Fruit fly (Drosophila melanogaster) whole organism, prepupa: ENCODE data around the gene CG5104.
A peak's percentile ranks its signal among the peaks of the same experiment; 100 is the strongest.

ENCODE experiments used
- Blimp-1 ChIP-seq: fragments of 200-800 bp; sonication (Bioruptor generic); optimal IDR thresholded peaks from 3 replicates; lab custom pipeline; 2017; ENCODE audit warnings: missing biosample characterization, missing genetic modification characterization, mild to moderate bottlenecking, moderate library complexity, missing genetic modification reagents
- CG10631 ChIP-seq: fragments of 200-800 bp; sonication (Bioruptor generic); optimal IDR thresholded peaks from 2 replicates; lab custom pipeline; 2016; ENCODE audit warnings: missing biosample characterization, missing genetic modification characterization
- CG10669 ChIP-seq: fragments of 200-800 bp; sonication (Bioruptor generic); optimal IDR thresholded peaks from 3 replicates; lab custom pipeline; 2018; ENCODE audit warnings: missing biosample characterization, mild to moderate bottlenecking, missing genetic modification characterization, moderate library complexity
- CG11294 ChIP-seq: fragments of 200-800 bp; sonication (Bioruptor generic); IDR thresholded peaks from 2 replicates; pipeline ENCODE4 v1.3.6; 2022; ENCODE audit warnings: missing biosample characterization, missing genetic modification characterization
- CG11762 ChIP-seq: fragments of 200-800 bp; sonication (Bioruptor generic); optimal IDR thresholded peaks from 3 replicates; lab custom pipeline; 2016; ENCODE audit warnings: missing biosample characterization, missing genetic modification characterization; ENCODE audit not compliant: insufficient read depth
- CG11902 ChIP-seq: fragments of 200-800 bp; sonication (Bioruptor generic); optimal IDR thresholded peaks from 3 replicates; lab custom pipeline; 2016; ENCODE audit warnings: missing biosample characterization, missing genetic modification characterization
- CG1621 ChIP-seq: fragments of 200-800 bp; sonication (Bioruptor generic); optimal IDR thresholded peaks from 3 replicates; lab custom pipeline; 2018; ENCODE audit warnings: missing biosample characterization, mild to moderate bottlenecking, missing genetic modification characterization
- CG16779 ChIP-seq: fragments of 200-800 bp; sonication (Bioruptor generic); optimal IDR thresholded peaks from 3 replicates; lab custom pipeline; 2017; ENCODE audit warnings: missing biosample characterization, mild to moderate bottlenecking, missing genetic modification characterization
- CG3032 ChIP-seq: fragments of 200-800 bp; optimal IDR thresholded peaks from 2 replicates; lab custom pipeline; 2019; ENCODE audit warnings: missing biosample characterization, mild to moderate bottlenecking, missing genetic modification characterization, moderate library complexity
- CG32006 ChIP-seq: fragments of 200-800 bp; sonication (Bioruptor generic); optimal IDR thresholded peaks from 3 replicates; lab custom pipeline; 2017; ENCODE audit warnings: missing biosample characterization, mild to moderate bottlenecking, missing genetic modification characterization
- CG3919 ChIP-seq: fragments of 200-800 bp; sonication (Bioruptor generic); optimal IDR thresholded peaks from 3 replicates; lab custom pipeline; 2016; ENCODE audit warnings: missing biosample characterization, missing genetic modification characterization
- CG4318 ChIP-seq: fragments of 200-800 bp; sonication (Bioruptor generic); optimal IDR thresholded peaks from 3 replicates; lab custom pipeline; 2017; ENCODE audit warnings: missing biosample characterization, mild to moderate bottlenecking, missing genetic modification characterization
- CG6163 ChIP-seq: fragments of 200-800 bp; sonication (Bioruptor generic); IDR thresholded peaks from 3 replicates; pipeline ENCODE4 v1.3.6; 2022; ENCODE audit warnings: missing biosample characterization, missing genetic modification characterization
- CG6276 ChIP-seq: fragments of 200-800 bp; sonication (Bioruptor generic); optimal IDR thresholded peaks from 2 replicates; lab custom pipeline; 2017; ENCODE audit warnings: missing biosample characterization, mild to moderate bottlenecking, missing genetic modification characterization
- CG6792 ChIP-seq: fragments of 200-800 bp; sonication (Bioruptor generic); optimal IDR thresholded peaks from 3 replicates; lab custom pipeline; 2016; ENCODE audit warnings: missing biosample characterization, missing genetic modification characterization
- CG6808 ChIP-seq: fragments of 200-800 bp; sonication (Bioruptor generic); optimal IDR thresholded peaks from 3 replicates; lab custom pipeline; 2017; ENCODE audit warnings: missing biosample characterization, missing genetic modification characterization, mild to moderate bottlenecking, moderate library complexity, missing genetic modification reagents
- CG8119 ChIP-seq: fragments of 200-800 bp; sonication (Bioruptor generic); IDR thresholded peaks from 3 replicates; pipeline ENCODE4 v1.3.6; 2022; ENCODE audit warnings: missing biosample characterization, missing genetic modification characterization
- CG8319 ChIP-seq: fragments of 200-800 bp; sonication (Bioruptor generic); optimal IDR thresholded peaks from 3 replicates; lab custom pipeline; 2016; ENCODE audit warnings: missing biosample characterization, missing genetic modification characterization
- CG8632 ChIP-seq: fragments of 200-800 bp; sonication (Bioruptor generic); optimal IDR thresholded peaks from 3 replicates; lab custom pipeline; 2016; ENCODE audit warnings: missing biosample characterization, missing genetic modification characterization
- CG9139 ChIP-seq: fragments of 200-800 bp; sonication (Bioruptor generic); optimal IDR thresholded peaks from 3 replicates; lab custom pipeline; 2017; ENCODE audit warnings: missing biosample characterization, mild to moderate bottlenecking, missing genetic modification characterization
- Eip75B ChIP-seq: fragments of 200-800 bp; sonication (Bioruptor generic); optimal IDR thresholded peaks from 3 replicates; lab custom pipeline; 2016; ENCODE audit warnings: missing biosample characterization, missing genetic modification characterization
- Eip78C ChIP-seq: fragments of 200-800 bp; sonication (Bioruptor generic); peaks from one replicate; lab custom pipeline; 2016; ENCODE audit warnings: missing biosample characterization, missing genetic modification characterization
- Eip93F ChIP-seq: fragments of 200-800 bp; sonication (Bioruptor generic); optimal IDR thresholded peaks from 2 replicates; lab custom pipeline; 2016; ENCODE audit warnings: missing biosample characterization, mild to moderate bottlenecking, missing genetic modification characterization
- Ets21C ChIP-seq: fragments of 200-800 bp; sonication (Bioruptor generic); optimal IDR thresholded peaks from 3 replicates; lab custom pipeline; 2016; ENCODE audit warnings: missing biosample characterization, missing genetic modification characterization
- Gug ChIP-seq: fragments of 200-800 bp; sonication (Bioruptor generic); IDR thresholded peaks from 2 replicates; pipeline ENCODE4 v1.3.6; 2022; ENCODE audit warnings: missing biosample characterization, missing genetic modification characterization
- Hr39 ChIP-seq: fragments of 200-800 bp; sonication (Bioruptor generic); optimal IDR thresholded peaks from 2 replicates; lab custom pipeline; 2016; ENCODE audit warnings: missing biosample characterization, missing genetic modification characterization
- Hr4 ChIP-seq: fragments of 200-800 bp; sonication (Bioruptor generic); optimal IDR thresholded peaks from 3 replicates; lab custom pipeline; 2016; ENCODE audit warnings: missing biosample characterization, missing genetic modification characterization
- Lpt ChIP-seq: fragments of 200-800 bp; sonication (Bioruptor generic); optimal IDR thresholded peaks from 3 replicates; lab custom pipeline; 2016; ENCODE audit warnings: missing biosample characterization, missing genetic modification characterization
- Met ChIP-seq: fragments of 200-800 bp; sonication (Bioruptor generic); optimal IDR thresholded peaks from 3 replicates; lab custom pipeline; 2016; ENCODE audit warnings: missing biosample characterization, missing genetic modification characterization
- OdsH ChIP-seq: fragments of 200-800 bp; sonication (Bioruptor generic); optimal IDR thresholded peaks from 3 replicates; lab custom pipeline; 2016; ENCODE audit warnings: missing biosample characterization, missing genetic modification characterization
- Smox ChIP-seq: fragments of 200-800 bp; sonication (Bioruptor generic); optimal IDR thresholded peaks from 3 replicates; lab custom pipeline; 2016; ENCODE audit warnings: missing biosample characterization, missing genetic modification characterization
- achi ChIP-seq: fragments of 200-800 bp; sonication (Bioruptor generic); optimal IDR thresholded peaks from 3 replicates; lab custom pipeline; 2016; ENCODE audit warnings: missing biosample characterization, missing genetic modification characterization
- acj6 ChIP-seq: fragments of 200-800 bp; sonication (Bioruptor generic); optimal IDR thresholded peaks from 3 replicates; lab custom pipeline; 2016; ENCODE audit warnings: missing biosample characterization, missing genetic modification characterization
- cyc ChIP-seq: fragments of 200-800 bp; sonication (Bioruptor generic); optimal IDR thresholded peaks from 3 replicates; lab custom pipeline; 2016; ENCODE audit warnings: missing biosample characterization, missing genetic modification characterization
- dac ChIP-seq: fragments of 200-800 bp; sonication (Bioruptor generic); optimal IDR thresholded peaks from 2 replicates; lab custom pipeline; 2017; ENCODE audit warnings: missing biosample characterization, mild to moderate bottlenecking, missing genetic modification characterization
- dsx ChIP-seq: fragments of 200-800 bp; optimal IDR thresholded peaks from 3 replicates; lab custom pipeline; 2019; ENCODE audit warnings: missing biosample characterization, mild to moderate bottlenecking, missing genetic modification characterization, moderate library complexity; ENCODE audit not compliant: poor library complexity, severe bottlenecking
- esn ChIP-seq: fragments of 200-800 bp; sonication (Bioruptor generic); optimal IDR thresholded peaks from 2 replicates; lab custom pipeline; 2016; ENCODE audit warnings: missing biosample characterization, mild to moderate bottlenecking, missing genetic modification characterization, moderate library complexity
- fd59A ChIP-seq: fragments of 200-800 bp; sonication (Bioruptor generic); optimal IDR thresholded peaks from 2 replicates; lab custom pipeline; 2017; ENCODE audit warnings: missing biosample characterization, mild to moderate bottlenecking, missing genetic modification characterization, missing genetic modification reagents
- fd85E ChIP-seq: fragments of 200-800 bp; sonication (Bioruptor generic); optimal IDR thresholded peaks from 3 replicates; lab custom pipeline; 2016; ENCODE audit warnings: missing biosample characterization, missing genetic modification characterization
- fkh ChIP-seq: fragments of 200-800 bp; sonication (Bioruptor generic); optimal IDR thresholded peaks from 3 replicates; lab custom pipeline; 2017; ENCODE audit warnings: missing biosample characterization, mild to moderate bottlenecking, missing genetic modification characterization, moderate library complexity
- lz ChIP-seq: fragments of 200-800 bp; sonication (Bioruptor generic); optimal IDR thresholded peaks from 3 replicates; lab custom pipeline; 2016; ENCODE audit warnings: missing biosample characterization, missing genetic modification characterization
- net ChIP-seq: fragments of 200-800 bp; sonication (Bioruptor generic); optimal IDR thresholded peaks from 3 replicates; lab custom pipeline; 2016; ENCODE audit warnings: missing biosample characterization, missing genetic modification characterization
- pdm3 ChIP-seq: fragments of 200-800 bp; sonication (Bioruptor generic); optimal IDR thresholded peaks from 3 replicates; lab custom pipeline; 2016; ENCODE audit warnings: missing biosample characterization, missing genetic modification characterization
- ss ChIP-seq, 2 experiments: fragments of 200-800 bp; sonication (Bioruptor generic); optimal IDR thresholded peaks; 2 replicates in 1 of 2; 3 replicates in 1 of 2; lab custom pipeline; 2017 to 2018; ENCODE audit warnings: mild to moderate bottlenecking in 2 of 2, missing biosample characterization in 2 of 2, missing genetic modification characterization in 2 of 2, moderate library complexity in 1 of 2
- svp ChIP-seq: fragments of 200-800 bp; sonication (Bioruptor generic); peaks from one replicate; lab custom pipeline; 2016; ENCODE audit warnings: missing biosample characterization, missing genetic modification characterization
- topi ChIP-seq: fragments of 200-800 bp; sonication (Bioruptor generic); optimal IDR thresholded peaks from 3 replicates; lab custom pipeline; 2016; ENCODE audit warnings: missing biosample characterization, missing genetic modification characterization
- vri ChIP-seq: fragments of 200-800 bp; sonication (Bioruptor generic); optimal IDR thresholded peaks from 3 replicates; lab custom pipeline; 2016; ENCODE audit warnings: missing biosample characterization, mild to moderate bottlenecking, missing genetic modification characterization

CG5104 gene

dm6 chr3L:20493417-20494261 is 27.2 kb upstream of the CG5104 start (continued):
- TF ChIP-seq Eip93F (GFP tag; lab: Kevin White, UChicago) (peak; percentile 61), CG11762 (GFP tag; lab: Kevin White, UChicago) (peak; percentile 79), vri (GFP tag; lab: Kevin White, UChicago) (peak; percentile 86), CG3032 (peak; percentile 86), CG10669 (GFP tag; lab: Kevin White, UChicago) (peak; percentile 83), dsx (GFP tag; lab: Kevin White, UChicago) (peak; percentile 87), CG3919 (GFP tag; lab: Kevin White, UChicago) (peak; percentile 91), Hr4 (GFP tag; lab: Kevin White, UChicago) (peak; percentile 93), fd59A (GFP tag; lab: Kevin White, UChicago) (peak; percentile 66), Lpt (GFP tag; lab: Kevin White, UChicago) (peak; percentile 74), CG32006 (GFP tag; lab: Kevin White, UChicago) (peak; percentile 90), Met (GFP tag; lab: Kevin White, UChicago) (peak; percentile 94), esn (GFP tag; lab: Kevin White, UChicago) (peak; percentile 96), CG8119 (GFP tag; lab: Robert Waterston, UW) (peak; percentile 95)

DNA sequence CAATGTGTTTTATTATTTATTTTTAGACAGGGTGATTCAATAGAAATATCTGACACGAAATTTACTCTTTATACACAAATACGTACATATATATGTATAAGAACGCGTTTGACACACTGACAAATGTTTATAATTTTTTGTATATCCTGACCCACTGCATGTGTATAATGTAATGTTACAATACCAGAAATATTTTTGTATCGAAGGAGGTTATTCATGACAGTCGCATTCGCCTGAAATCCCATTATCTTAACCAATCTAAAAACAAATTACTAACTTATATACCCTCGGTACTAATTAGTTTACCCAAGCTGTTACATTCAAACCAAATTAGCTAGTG is 26.6 kb upstream of the CG5104 start:
- no peak for TF ChIP-seq CG6792 (GFP tag; lab: Kevin White, UChicago)
- TF ChIP-seq net (GFP tag; lab: Kevin White, UChicago) = no peak
- no peak for TF ChIP-seq CG8119 (GFP tag; lab: Robert Waterston, UW)
- no peak for TF ChIP-seq topi
- no peak for TF ChIP-seq Smox (GFP tag; lab: Kevin White, UChicago)
- no peak for TF ChIP-seq dac (GFP tag; lab: Kevin White, UChicago)
- peak; percentile 52 for TF ChIP-seq Eip78C (GFP tag; lab: Kevin White, UChicago)
- no peak for TF ChIP-seq Eip75B
- TF ChIP-seq Blimp-1 (GFP tag; lab: Kevin White, UChicago) = no peak
- peak; percentile 28 for TF ChIP-seq OdsH (GFP tag; lab: Kevin White, UChicago)
- TF ChIP-seq achi (GFP tag; lab: Kevin White, UChicago) = peak; percentile 1
- TF ChIP-seq dsx (GFP tag; lab: Kevin White, UChicago) = no peak
- TF ChIP-seq CG6163 (GFP tag; lab: Robert Waterston, UW) = no peak
- peak; percentile 46 for TF ChIP-seq svp (GFP tag; lab: Kevin White, UChicago)
- TF ChIP-seq lz (GFP tag; lab: Kevin White, UChicago) = peak; percentile 13
- no peak for TF ChIP-seq CG4318 (GFP tag; lab: Kevin White, UChicago)
- no peak for TF ChIP-seq CG11762 (GFP tag; lab: Kevin White, UChicago)
- TF ChIP-seq CG11294 (GFP tag; lab: Robert Waterston, UW) = no peak
- TF ChIP-seq pdm3 = no peak
- TF ChIP-seq cyc (GFP tag; lab: Kevin White, UChicago) = no peak
- no peak for TF ChIP-seq CG3919 (GFP tag; lab: Kevin White, UChicago)
- TF ChIP-seq Ets21C (GFP tag; lab: Kevin White, UChicago) = no peak
- no peak for TF ChIP-seq CG6276 (GFP tag; lab: Kevin White, UChicago)
- TF ChIP-seq Gug (GFP tag; lab: Robert Waterston, UW) = no peak
- TF ChIP-seq CG16779 (tag; lab: Kevin White, UChicago) = no peak
- TF ChIP-seq CG3032 = no peak
- no peak for TF ChIP-seq CG6808 (GFP tag; lab: Kevin White, UChicago)
- TF ChIP-seq fd59A (GFP tag; lab: Kevin White, UChicago) = no peak
- no peak for TF ChIP-seq fd85E (GFP tag; lab: Kevin White, UChicago)
- TF ChIP-seq CG10631 = no peak
- TF ChIP-seq CG32006 (GFP tag; lab: Kevin White, UChicago) = peak; percentile 50
- TF ChIP-seq fkh (GFP tag; lab: Kevin White, UChicago) = no peak
- no peak for TF ChIP-seq Lpt (GFP tag; lab: Kevin White, UChicago)
- no peak for TF ChIP-seq vri (GFP tag; lab: Kevin White, UChicago)
- no peak for TF ChIP-seq ss (GFP tag; optimal IDR thresholded peaks at IDR 0.05; lab: Kevin White, UChicago)
- TF ChIP-seq CG8319 (GFP tag; lab: Kevin White, UChicago) = no peak
- TF ChIP-seq acj6 (GFP tag; lab: Kevin White, UChicago) = no peak
- no peak for TF ChIP-seq Hr39
- TF ChIP-seq CG11902 (GFP tag; lab: Kevin White, UChicago) = no peak
- TF ChIP-seq Hr4 (GFP tag; lab: Kevin White, UChicago) = peak; percentile 55
- no peak for TF ChIP-seq CG9139 (GFP tag; lab: Kevin White, UChicago)
- no peak for TF ChIP-seq CG8632 (GFP tag; lab: Kevin White, UChicago)
- TF ChIP-seq CG1621 (tag; lab: Kevin White, UChicago) = no peak
